Worm (Caenorhabditis elegans) whole organism, mixed stage, embryonic: ENCODE measurements around the gene alh-9.

ENCODE experiments used
- elt-3 ChIP-seq: fragments of 150-350 bp; optimal IDR thresholded peaks from 2 replicates; lab custom pipeline; 2014; ENCODE audit warnings: missing biosample characterization, missing genetic modification characterization
- mab-5 ChIP-seq: fragments of 150-350 bp; optimal IDR thresholded peaks from 2 replicates; lab custom pipeline; 2014; ENCODE audit warnings: missing biosample characterization, missing genetic modification characterization
- mep-1 ChIP-seq: fragments of 150-350 bp; optimal IDR thresholded peaks from 2 replicates; lab custom pipeline; 2017; ENCODE audit warnings: missing biosample characterization, missing genetic modification reagents, missing genetic modification characterization, inconsistent platforms
- nhr-12 ChIP-seq: fragments of 150-350 bp; optimal IDR thresholded peaks from 2 replicates; lab custom pipeline; 2014; ENCODE audit warnings: missing biosample characterization, missing genetic modification characterization
- nhr-237 ChIP-seq: fragments of 150-350 bp; optimal IDR thresholded peaks from 2 replicates; lab custom pipeline; 2014; ENCODE audit warnings: missing biosample characterization, missing genetic modification characterization
- pha-4 ChIP-seq: fragments of 150-350 bp; optimal IDR thresholded peaks from 2 replicates; lab custom pipeline; 2018; ENCODE audit warnings: missing biosample characterization, missing genetic modification reagents, missing genetic modification characterization
- unc-39 ChIP-seq: fragments of 150-350 bp; optimal IDR thresholded peaks from 2 replicates; lab custom pipeline; 2014; ENCODE audit warnings: missing biosample characterization, missing genetic modification characterization
- unc-62 ChIP-seq: fragments of 150-350 bp; optimal IDR thresholded peaks from 2 replicates; lab custom pipeline; 2014; ENCODE audit warnings: missing biosample characterization, missing genetic modification reagents, missing genetic modification characterization
- ztf-11 ChIP-seq: fragments of 150-350 bp; optimal IDR thresholded peaks from 2 replicates; lab custom pipeline; 2014; ENCODE audit warnings: missing biosample characterization, missing genetic modification characterization

ce11 chrIII:5846412-5846811, 9.4 kb upstream of the alh-9 start:
- TF ChIP-seq nhr-237 (tag; lab: Kevin White, UChicago) (no peak), pha-4 (tag; lab: Kevin White, UChicago) (no peak), nhr-12 (tag; lab: Kevin White, UChicago) (no peak), unc-62 (GFP tag; lab: Kevin White, UChicago) (no peak), ztf-11 (no peak), unc-39 (no peak), mep-1 (tag; lab: Kevin White, UChicago) (no peak), mab-5 (no peak), elt-3 (tag; lab: Kevin White, UChicago) (no peak)
